Worm (Caenorhabditis elegans) whole organism, L4/young adult: ENCODE measurements around the gene Y59H11AM.4.

ENCODE experiments used
- W03F9.2 ChIP-seq: fragments of 150-350 bp; optimal IDR thresholded peaks from 2 replicates; lab custom pipeline; 2014; ENCODE audit warnings: missing biosample characterization, missing genetic modification characterization
- dao-5 ChIP-seq: sonication (generic microtip); optimal IDR thresholded peaks from 2 replicates; lab custom pipeline; 2016; ENCODE audit warnings: missing genotype, missing genetic modification characterization, moderate library complexity, missing compliant biosample characterization
- him-1 ChIP-seq: sonication (generic microtip); optimal IDR thresholded peaks from 2 replicates; lab custom pipeline; 2016; ENCODE audit warnings: missing genotype, missing genetic modification reagents, missing genetic modification characterization, missing compliant biosample characterization

- TF ChIP-seq W03F9.2 (tag; lab: Kevin White, UChicago) (no peak), him-1 (tag; lab: Kevin White, UChicago) (no peak), dao-5 (no peak)
Measured at ce11 chrIV:8520594-8520993, 49.6 kb downstream of the Y59H11AM.4 start, which contains the start of gene pkg-2.
